Worm (Caenorhabditis elegans) whole organism, young adult: ENCODE measurements around the gene ZC13.1.

ENCODE experiments used
- B0019.2 ChIP-seq: fragments of 200-800 bp; sonication (Bioruptor generic); conservative IDR thresholded peaks from 2 replicates; pipeline ENCODE4 v1.3.6; 2022; ENCODE audit warnings: missing genetic modification reagents, missing genetic modification characterization, missing compliant biosample characterization
- B0035.1 ChIP-seq: sonication (generic microtip); optimal IDR thresholded peaks from 2 replicates; lab custom pipeline; 2016; ENCODE audit warnings: missing genetic modification characterization, mild to moderate bottlenecking, missing compliant biosample characterization, missing genotype, missing genetic modification reagents
- F33H1.4 ChIP-seq: fragments of 200-800 bp; sonication (Bioruptor generic); IDR thresholded peaks from 2 replicates; pipeline ENCODE4 v1.3.6; 2022; ENCODE audit warnings: missing genetic modification reagents, missing genetic modification characterization, missing compliant biosample characterization
- F55B11.4 ChIP-seq: sonication (generic microtip); optimal IDR thresholded peaks from 2 replicates; lab custom pipeline; 2016; ENCODE audit warnings: missing compliant biosample characterization, missing genetic modification characterization, borderline replicate concordance; ENCODE audit not compliant: insufficient read depth
- K12H6.12 ChIP-seq: fragments of 200-800 bp; sonication (Bioruptor generic); optimal IDR thresholded peaks from 2 replicates; lab custom pipeline; 2018; ENCODE audit warnings: mild to moderate bottlenecking, missing genetic modification characterization, missing compliant biosample characterization
- T26A5.8 ChIP-seq: sonication (generic microtip); optimal IDR thresholded peaks from 2 replicates; lab custom pipeline; 2016; ENCODE audit warnings: missing genetic modification characterization, missing compliant biosample characterization
- Y79H2A.3 ChIP-seq: fragments of 200-800 bp; sonication (Bioruptor generic); conservative IDR thresholded peaks from 2 replicates; pipeline ENCODE4 v1.3.6; 2022; ENCODE audit warnings: missing genetic modification reagents, missing genetic modification characterization, missing compliant biosample characterization
- aptf-2 ChIP-seq: fragments of 200-800 bp; sonication (Bioruptor generic); conservative IDR thresholded peaks from 2 replicates; pipeline ENCODE4 v1.3.6; 2022; ENCODE audit warnings: missing genetic modification reagents, missing genetic modification characterization, missing compliant biosample characterization
- athp-1 ChIP-seq: sonication (generic microtip); optimal IDR thresholded peaks from 2 replicates; lab custom pipeline; 2017; ENCODE audit warnings: mild to moderate bottlenecking, missing genetic modification characterization, missing compliant biosample characterization
- attf-5 ChIP-seq: fragments of 200-800 bp; sonication (Bioruptor generic); optimal IDR thresholded peaks from 2 replicates; lab custom pipeline; 2018; ENCODE audit warnings: mild to moderate bottlenecking, missing genetic modification characterization, missing compliant biosample characterization
- attf-6 ChIP-seq: fragments of 200-800 bp; sonication (Bioruptor generic); IDR thresholded peaks from 2 replicates; pipeline ENCODE4 v1.3.6; 2022; ENCODE audit warnings: missing genetic modification reagents, missing genetic modification characterization, missing compliant biosample characterization
- ceh-91 ChIP-seq: fragments of 200-800 bp; sonication (Bioruptor generic); IDR thresholded peaks from 2 replicates; pipeline ENCODE4 v1.3.6; 2022; ENCODE audit warnings: missing genetic modification reagents, missing genetic modification characterization, missing compliant biosample characterization
- die-1 ChIP-seq: sonication (generic microtip); optimal IDR thresholded peaks from 2 replicates; lab custom pipeline; 2016; ENCODE audit warnings: missing genotype, mild to moderate bottlenecking, missing genetic modification characterization, missing compliant biosample characterization
- egl-18 ChIP-seq: fragments of 200-800 bp; sonication (Bioruptor generic); IDR thresholded peaks from 2 replicates; pipeline ENCODE4 v1.3.6; 2022; ENCODE audit warnings: missing genetic modification reagents, missing genetic modification characterization, missing compliant biosample characterization
- egrh-3 ChIP-seq: fragments of 200-800 bp; sonication (Bioruptor generic); IDR thresholded peaks from 2 replicates; pipeline ENCODE4 v1.3.6; 2022; ENCODE audit warnings: missing genetic modification reagents, missing genetic modification characterization, missing compliant biosample characterization
- gei-17 ChIP-seq: fragments of 200-800 bp; sonication (Bioruptor generic); optimal IDR thresholded peaks from 2 replicates; lab custom pipeline; 2018; ENCODE audit warnings: mild to moderate bottlenecking, missing genetic modification characterization, missing compliant biosample characterization
- hmg-20 ChIP-seq: fragments of 200-800 bp; sonication (Bioruptor generic); IDR thresholded peaks from 2 replicates; pipeline ENCODE4 v1.3.6; 2022; ENCODE audit warnings: missing genetic modification reagents, missing genetic modification characterization, missing compliant biosample characterization
- hrde-1 ChIP-seq: sonication (generic microtip); optimal IDR thresholded peaks from 2 replicates; lab custom pipeline; 2016; ENCODE audit warnings: missing genetic modification characterization, mild to moderate bottlenecking, missing compliant biosample characterization, moderate library complexity, missing genotype, missing genetic modification reagents, borderline replicate concordance
- lin-26 ChIP-seq: fragments of 200-800 bp; sonication (Bioruptor generic); IDR thresholded peaks from 2 replicates; pipeline ENCODE4 v1.3.6; 2022; ENCODE audit warnings: missing genetic modification reagents, missing genetic modification characterization, missing compliant biosample characterization
- lin-54 ChIP-seq: fragments of 200-800 bp; sonication (Bioruptor generic); optimal IDR thresholded peaks from 2 replicates; lab custom pipeline; 2018; ENCODE audit warnings: mild to moderate bottlenecking, missing genetic modification characterization, missing compliant biosample characterization
- lsl-1 ChIP-seq: fragments of 200-800 bp; sonication (Bioruptor generic); optimal IDR thresholded peaks from 2 replicates; lab custom pipeline; 2018; ENCODE audit warnings: mild to moderate bottlenecking, missing genetic modification characterization, moderate library complexity, missing compliant biosample characterization
- madf-10 ChIP-seq: sonication (generic microtip); optimal IDR thresholded peaks from 2 replicates; lab custom pipeline; 2016; ENCODE audit warnings: mild to moderate bottlenecking, missing genetic modification characterization, missing compliant biosample characterization
- madf-3 ChIP-seq: fragments of 200-800 bp; sonication (Bioruptor generic); IDR thresholded peaks from 2 replicates; pipeline ENCODE4 v1.3.6; 2022; ENCODE audit warnings: missing genetic modification reagents, missing genetic modification characterization, missing compliant biosample characterization
- rcor-1 ChIP-seq: fragments of 200-800 bp; sonication (Bioruptor generic); IDR thresholded peaks from 2 replicates; pipeline ENCODE4 v1.3.6; 2022; ENCODE audit warnings: missing genetic modification reagents, missing genetic modification characterization, missing compliant biosample characterization
- sdz-38 ChIP-seq: sonication (generic microtip); optimal IDR thresholded peaks from 2 replicates; lab custom pipeline; 2016; ENCODE audit warnings: missing genotype, missing genetic modification characterization, missing compliant biosample characterization
- snpc-4 ChIP-seq, 5 experiments: fragments of 150-350 bp in 1 of 5; sonication (generic microtip) in 4 of 5; optimal IDR thresholded peaks; 2 replicates each; lab custom pipeline; 2014 to 2018; ENCODE audit warnings: missing genetic modification characterization in 5 of 5, missing biosample characterization in 3 of 5, antibody characterized with exemption in 2 of 5, mild to moderate bottlenecking in 2 of 5, missing compliant biosample characterization in 2 of 5, missing genotype in 2 of 5, moderate library complexity in 2 of 5, missing genetic modification reagents in 1 of 5
- tlf-1 ChIP-seq: fragments of 200-800 bp; sonication (Bioruptor generic); optimal IDR thresholded peaks from 2 replicates; lab custom pipeline; 2018; ENCODE audit warnings: mild to moderate bottlenecking, missing genetic modification characterization, missing compliant biosample characterization
- unc-130 ChIP-seq: sonication (generic microtip); optimal IDR thresholded peaks from 2 replicates; lab custom pipeline; 2016; ENCODE audit warnings: missing genetic modification reagents, missing genetic modification characterization, missing compliant biosample characterization
- xnd-1 ChIP-seq: sonication (generic microtip); optimal IDR thresholded peaks from 2 replicates; lab custom pipeline; 2016; ENCODE audit warnings: missing genotype, missing genetic modification reagents, missing genetic modification characterization, missing compliant biosample characterization
- zfh-2 ChIP-seq: fragments of 200-800 bp; sonication (Bioruptor generic); conservative IDR thresholded peaks from 2 replicates; pipeline ENCODE4 v1.3.6; 2022; ENCODE audit warnings: missing genetic modification reagents, missing genetic modification characterization, missing compliant biosample characterization
- ztf-25 ChIP-seq: fragments of 200-800 bp; sonication (Bioruptor generic); IDR thresholded peaks from 2 replicates; pipeline ENCODE4 v1.3.6; 2022; ENCODE audit warnings: missing genetic modification reagents, missing genetic modification characterization, missing compliant biosample characterization
- ztf-3 ChIP-seq: fragments of 200-800 bp; sonication (Bioruptor generic); optimal IDR thresholded peaks from 2 replicates; lab custom pipeline; 2018; ENCODE audit warnings: mild to moderate bottlenecking, missing genetic modification characterization, missing compliant biosample characterization

Gene ZC13.1

ce11 chrX:844649-845048 is 32.4 kb upstream of the ZC13.1 start:
- TF ChIP-seq madf-10 (tag; lab: Kevin White, UChicago): no peak
- no peak for TF ChIP-seq T26A5.8
- peak; percentile 14; the same call in 1 of the 2 replicates for TF ChIP-seq egrh-3 (GFP tag; lab: Robert Waterston, UW)
- peak; percentile 16; the same call in 1 of the 2 replicates for TF ChIP-seq rcor-1 (GFP tag; lab: Robert Waterston, UW)
- TF ChIP-seq madf-3 (GFP tag; lab: Robert Waterston, UW): 0 out of 2 replicates have a peak, but pooled peaks have one; percentile 42
- peak; percentile 94 for TF ChIP-seq zfh-2 (GFP tag; lab: Robert Waterston, UW)
- no peak for TF ChIP-seq unc-130 (GFP tag; lab: Kevin White, UChicago)
- no peak for TF ChIP-seq attf-5 (GFP tag; lab: Kevin White, UChicago)
- TF ChIP-seq, all 124 proteins: peak for 4

DNA sequence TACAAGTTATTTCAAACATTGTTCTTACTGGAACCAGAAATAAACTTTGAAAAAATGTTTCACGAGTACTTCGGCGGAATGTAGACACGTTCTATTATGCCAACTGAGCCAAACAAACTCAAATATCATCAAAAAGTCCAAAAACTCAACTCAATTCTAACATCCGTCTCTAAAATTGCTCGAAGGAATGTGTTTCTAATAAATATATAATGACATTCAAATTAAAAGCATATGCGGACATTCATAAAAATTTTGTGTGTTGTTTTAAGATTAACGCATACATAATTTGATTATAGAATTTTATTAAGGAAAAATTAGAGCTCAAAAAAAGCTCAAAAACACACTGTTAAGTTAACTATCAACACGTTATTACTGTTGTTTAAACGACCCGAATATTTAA is 31.6 kb upstream of the ZC13.1 start:
- TF ChIP-seq sdz-38 (tag; lab: Kevin White, UChicago): no peak
- no peak for TF ChIP-seq die-1 (tag; lab: Kevin White, UChicago)
- TF ChIP-seq F33H1.4: no peak
- TF ChIP-seq ztf-25 (GFP tag; lab: Robert Waterston, UW): no peak
- TF ChIP-seq B0019.2 (GFP tag; lab: Robert Waterston, UW): no peak
- no peak for TF ChIP-seq egrh-3 (GFP tag; lab: Robert Waterston, UW)
- TF ChIP-seq F55B11.4: no peak
- no peak for TF ChIP-seq tlf-1 (GFP tag; lab: Kevin White, UChicago)

- TF ChIP-seq attf-6 (GFP tag; lab: Robert Waterston, UW): no peak
- no peak for TF ChIP-seq madf-3 (GFP tag; lab: Robert Waterston, UW)
- TF ChIP-seq ztf-3 (GFP tag; lab: Kevin White, UChicago): no peak
- TF ChIP-seq hmg-20 (GFP tag; lab: Robert Waterston, UW): no peak
- TF ChIP-seq hrde-1: no peak
- TF ChIP-seq aptf-2 (GFP tag; lab: Robert Waterston, UW): no peak
- no peak for TF ChIP-seq ceh-91 (GFP tag; lab: Robert Waterston, UW)
- no peak for TF ChIP-seq Y79H2A.3
- no peak for TF ChIP-seq snpc-4 (GFP tag; optimal IDR thresholded peaks at IDR 0.05; lab: Kevin White, UChicago)
- no peak for TF ChIP-seq snpc-4 (tag; optimal IDR thresholded peaks at IDR 0.05; lab: Kevin White, UChicago)
These were observed 25.6 kb upstream of the ZC13.1 start, which contains the start of gene igcm-1 for ce11 chrX:851421-851820. TSS of gene igcm-1 (minus strand) at chrX:851521.

DNA sequence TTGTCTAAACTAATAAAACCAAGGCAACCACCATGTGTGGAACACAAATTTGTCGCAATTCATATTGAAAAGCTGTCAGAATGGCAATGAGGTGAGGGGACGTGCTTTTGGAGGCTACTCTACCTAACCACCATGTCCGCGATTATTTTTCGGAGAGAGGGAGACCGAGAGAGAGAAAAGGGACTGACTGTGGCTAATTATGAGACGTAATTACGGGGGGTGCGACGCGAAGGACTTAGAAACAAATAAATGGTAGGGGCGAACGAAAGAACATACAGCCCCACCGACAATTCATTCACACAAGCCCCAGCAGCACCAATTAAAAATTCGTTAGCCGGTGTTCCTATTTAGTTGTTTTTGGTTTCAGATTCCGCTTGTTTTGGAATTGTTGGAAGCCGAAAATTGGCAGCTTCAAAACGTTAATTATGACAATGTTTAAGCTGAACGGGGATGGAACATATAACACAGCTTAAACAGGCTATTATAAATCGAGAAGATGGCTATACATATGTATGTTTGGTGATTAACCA is 24.2 kb upstream of the ZC13.1 start:
- no peak for TF ChIP-seq egl-18

- TF ChIP-seq lin-54 (GFP tag; lab: Kevin White, UChicago) (no peak), K12H6.12 (tag; lab: Kevin White, UChicago) (no peak), gei-17 (GFP tag; lab: Kevin White, UChicago) (no peak), die-1 (tag; lab: Kevin White, UChicago) (no peak), B0035.1 (tag; lab: Kevin White, UChicago) (no peak), xnd-1 (tag; lab: Kevin White, UChicago) (no peak), hmg-20 (GFP tag; lab: Robert Waterston, UW) (no peak), ztf-25 (GFP tag; lab: Robert Waterston, UW) (no peak), zfh-2 (GFP tag; lab: Robert Waterston, UW) (no peak), lin-26 (GFP tag; lab: Robert Waterston, UW) (no peak), lsl-1 (GFP tag; lab: Kevin White, UChicago) (no peak), tlf-1 (GFP tag; lab: Kevin White, UChicago) (no peak), sdz-38 (tag; lab: Kevin White, UChicago) (no peak), athp-1 (tag; lab: Kevin White, UChicago) (no peak)
These were observed 23.4 kb upstream of the ZC13.1 start for ce11 chrX:853604-854003.
